Fruit fly (Drosophila melanogaster) whole organism, wandering third instar larva: ENCODE results near the gene Pgant4.

ENCODE experiments used
- CG32264 ChIP-seq: fragments of 200-800 bp; sonication (Bioruptor generic); optimal IDR thresholded peaks from 2 replicates; lab custom pipeline; 2016; ENCODE audit warnings: missing biosample characterization, missing genetic modification characterization
- CG9705 ChIP-seq: fragments of 200-800 bp; sonication (Bioruptor generic); optimal IDR thresholded peaks from 2 replicates; lab custom pipeline; 2018; ENCODE audit warnings: missing biosample characterization, mild to moderate bottlenecking, missing genetic modification characterization
- Dfd ChIP-seq: fragments of >200 bp; optimal IDR thresholded peaks from 2 replicates; lab custom pipeline; 2017; ENCODE audit warnings: missing biosample characterization, missing genetic modification characterization
- Dif ChIP-seq: fragments of 200-275, 200-300 bp; sonication (Bioruptor generic); optimal IDR thresholded peaks from 2 replicates; lab custom pipeline; 2018; ENCODE audit warnings: missing biosample characterization, missing genetic modification characterization; ENCODE audit not compliant: partially characterized antibody
- GATAd ChIP-seq: sonication (Bioruptor generic); optimal IDR thresholded peaks from 2 replicates; lab custom pipeline; 2016; ENCODE audit warnings: missing biosample characterization, missing genetic modification characterization
- Hnf4 ChIP-seq: fragments of 200-800 bp; sonication (Bioruptor generic); optimal IDR thresholded peaks from 2 replicates; lab custom pipeline; 2016; ENCODE audit warnings: missing biosample characterization, mild to moderate bottlenecking, missing genetic modification characterization
- Hr78 ChIP-seq: fragments of >200 bp; optimal IDR thresholded peaks from 2 replicates; lab custom pipeline; 2017; ENCODE audit warnings: missing biosample characterization, missing genetic modification characterization
- OdsH ChIP-seq: fragments of 200-800 bp; sonication (Bioruptor generic); optimal IDR thresholded peaks from 2 replicates; lab custom pipeline; 2016; ENCODE audit warnings: missing biosample characterization, mild to moderate bottlenecking, missing genetic modification characterization
- Rel ChIP-seq, 2 experiments: fragments of 200-800 bp; sonication (Bioruptor generic) in 1 of 2; optimal IDR thresholded peaks; 2 replicates in 1 of 2; 3 replicates in 1 of 2; lab custom pipeline; 2016 to 2019; ENCODE audit warnings: mild to moderate bottlenecking in 2 of 2, missing biosample characterization in 2 of 2, missing genetic modification characterization in 2 of 2, moderate library complexity in 1 of 2
- Vsx2 ChIP-seq: fragments of 200-300, 225-300 bp; sonication (Bioruptor generic); optimal IDR thresholded peaks from 2 replicates; lab custom pipeline; 2018; ENCODE audit warnings: missing biosample characterization, missing genetic modification characterization; ENCODE audit not compliant: partially characterized antibody
- fru ChIP-seq: fragments of 200-800 bp; sonication (Bioruptor generic); optimal IDR thresholded peaks from 3 replicates; lab custom pipeline; 2016; ENCODE audit warnings: missing biosample characterization, mild to moderate bottlenecking, missing genetic modification characterization
- lola ChIP-seq: fragments of >200 bp; optimal IDR thresholded peaks from 2 replicates; lab custom pipeline; 2017; ENCODE audit warnings: missing biosample characterization, missing genetic modification characterization
- psq ChIP-seq: fragments of 200-800 bp; sonication (Bioruptor generic); optimal IDR thresholded peaks from 3 replicates; lab custom pipeline; 2017; ENCODE audit warnings: missing biosample characterization, mild to moderate bottlenecking, missing genetic modification characterization, moderate library complexity
- usp ChIP-seq: fragments of >200 bp; optimal IDR thresholded peaks from 2 replicates; lab custom pipeline; 2017; ENCODE audit warnings: missing biosample characterization, missing genetic modification characterization

DNA sequence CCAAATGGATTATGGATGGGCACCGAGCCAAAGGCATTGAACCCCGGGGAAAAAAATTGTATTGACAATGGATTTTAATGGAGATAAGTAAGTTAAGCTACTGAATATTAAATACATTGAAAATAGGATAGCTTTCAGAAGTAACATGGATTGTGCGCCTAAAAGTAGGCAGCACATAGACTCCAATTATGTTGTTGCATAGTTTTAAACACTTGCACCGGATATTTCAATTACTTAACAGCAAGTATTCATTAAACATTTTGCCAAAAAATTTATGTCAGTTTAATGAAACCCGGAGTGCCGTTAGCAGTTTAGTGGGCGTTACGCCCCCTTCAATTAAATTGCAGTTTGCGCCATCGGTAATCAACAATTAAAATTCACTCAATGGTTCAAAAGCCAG lies 34.3 kb upstream of the Pgant4 start:
- TF ChIP-seq Hr78 (GFP tag; lab: Kevin White, UChicago) (no peak), CG32264 (GFP tag; lab: Kevin White, UChicago) (no peak), usp (GFP tag; lab: Kevin White, UChicago) (no peak), Dfd (GFP tag; lab: Kevin White, UChicago) (no peak), Dif (no peak), GATAd (GFP tag; lab: Kevin White, UChicago) (no peak), Vsx2 (GFP tag; lab: Kevin White, UChicago) (no peak), Hnf4 (no peak), psq (GFP tag; lab: Kevin White, UChicago) (no peak), OdsH (GFP tag; lab: Kevin White, UChicago) (no peak), Rel (GFP tag; optimal IDR thresholded peaks at IDR 0.05; lab: Kevin White, UChicago) (no peak), Rel (tag; optimal IDR thresholded peaks at IDR 0.05; lab: Kevin White, UChicago) (no peak), CG9705 (no peak), lola (GFP tag; lab: Kevin White, UChicago) (no peak), fru (GFP tag; lab: Kevin White, UChicago) (no peak)
